Fruit fly (Drosophila melanogaster) whole organism, wandering third instar larva: ENCODE data around the gene sNPF.

Experiments used
- Abd-B ChIP-seq: fragments of >200 bp; optimal IDR thresholded peaks from 2 replicates; lab custom pipeline; 2017; ENCODE audit warnings: missing biosample characterization, missing genetic modification characterization
- CG9705 ChIP-seq: fragments of 200-800 bp; sonication (Bioruptor generic); optimal IDR thresholded peaks from 2 replicates; lab custom pipeline; 2018; ENCODE audit warnings: missing biosample characterization, mild to moderate bottlenecking, missing genetic modification characterization
- CrebA ChIP-seq: fragments of 200-800 bp; sonication (Bioruptor generic); optimal IDR thresholded peaks from 2 replicates; lab custom pipeline; 2016; ENCODE audit warnings: missing biosample characterization, mild to moderate bottlenecking, missing genetic modification characterization, borderline replicate concordance
- Dfd ChIP-seq: fragments of >200 bp; optimal IDR thresholded peaks from 2 replicates; lab custom pipeline; 2017; ENCODE audit warnings: missing biosample characterization, missing genetic modification characterization
- Dif ChIP-seq: fragments of 200-275, 200-300 bp; sonication (Bioruptor generic); optimal IDR thresholded peaks from 2 replicates; lab custom pipeline; 2018; ENCODE audit warnings: missing biosample characterization, missing genetic modification characterization; ENCODE audit not compliant: partially characterized antibody
- GATAd ChIP-seq: sonication (Bioruptor generic); optimal IDR thresholded peaks from 2 replicates; lab custom pipeline; 2016; ENCODE audit warnings: missing biosample characterization, missing genetic modification characterization
- HLH106 ChIP-seq: fragments of 200-800 bp; optimal IDR thresholded peaks from 3 replicates; lab custom pipeline; 2019; ENCODE audit warnings: missing biosample characterization, mild to moderate bottlenecking, missing genetic modification characterization, moderate library complexity
- Hr78 ChIP-seq: fragments of >200 bp; optimal IDR thresholded peaks from 2 replicates; lab custom pipeline; 2017; ENCODE audit warnings: missing biosample characterization, missing genetic modification characterization
- Jra ChIP-seq: sonication (Bioruptor generic); optimal IDR thresholded peaks from 2 replicates; lab custom pipeline; 2016; ENCODE audit warnings: missing biosample characterization, missing genetic modification characterization
- Myc ChIP-seq: fragments of >200 bp; optimal IDR thresholded peaks from 2 replicates; lab custom pipeline; 2017
- N ChIP-seq: fragments of >200 bp; optimal IDR thresholded peaks from 2 replicates; lab custom pipeline; 2018; ENCODE audit warnings: missing biosample characterization, missing external identifiers, missing genetic modification characterization
- OdsH ChIP-seq: fragments of 200-800 bp; sonication (Bioruptor generic); optimal IDR thresholded peaks from 2 replicates; lab custom pipeline; 2016; ENCODE audit warnings: missing biosample characterization, mild to moderate bottlenecking, missing genetic modification characterization
- Rel ChIP-seq, 2 experiments: fragments of 200-800 bp; sonication (Bioruptor generic) in 1 of 2; optimal IDR thresholded peaks; 2 replicates in 1 of 2; 3 replicates in 1 of 2; lab custom pipeline; 2016 to 2019; ENCODE audit warnings: mild to moderate bottlenecking in 2 of 2, missing biosample characterization in 2 of 2, missing genetic modification characterization in 2 of 2, moderate library complexity in 1 of 2
- Sp1 ChIP-seq: fragments of 200-800 bp; sonication (Bioruptor generic); optimal IDR thresholded peaks from 3 replicates; lab custom pipeline; 2019; ENCODE audit warnings: missing biosample characterization, mild to moderate bottlenecking, missing genetic modification characterization, moderate library complexity
- br ChIP-seq: fragments of 200-800 bp; sonication (Bioruptor generic); optimal IDR thresholded peaks from 2 replicates; lab custom pipeline; 2016; ENCODE audit warnings: missing biosample characterization, missing genetic modification characterization
- brk ChIP-seq: fragments of 200-800 bp; sonication (Bioruptor generic); optimal IDR thresholded peaks from 2 replicates; lab custom pipeline; 2016; ENCODE audit warnings: missing biosample characterization, mild to moderate bottlenecking, missing genetic modification characterization
- dmrt93B ChIP-seq: fragments of 200-800 bp; sonication (Bioruptor generic); optimal IDR thresholded peaks from 2 replicates; lab custom pipeline; 2018; ENCODE audit warnings: missing biosample characterization, mild to moderate bottlenecking, missing genetic modification characterization
- dsf ChIP-seq: sonication (Bioruptor generic); optimal IDR thresholded peaks from 2 replicates; lab custom pipeline; 2016; ENCODE audit warnings: missing biosample characterization, missing genetic modification characterization, borderline replicate concordance
- ey ChIP-seq: fragments of 200-800 bp; sonication (Bioruptor generic); optimal IDR thresholded peaks from 2 replicates; lab custom pipeline; 2016; ENCODE audit warnings: missing biosample characterization, missing genetic modification characterization
- fru ChIP-seq: fragments of 200-800 bp; sonication (Bioruptor generic); optimal IDR thresholded peaks from 3 replicates; lab custom pipeline; 2016; ENCODE audit warnings: missing biosample characterization, mild to moderate bottlenecking, missing genetic modification characterization
- h ChIP-seq: fragments of 200-800 bp; sonication (Bioruptor generic); optimal IDR thresholded peaks from 3 replicates; lab custom pipeline; 2016; ENCODE audit warnings: missing biosample characterization, mild to moderate bottlenecking, missing genetic modification characterization
- jim ChIP-seq: fragments of 175-275, 200-325 bp; sonication (Bioruptor generic); optimal IDR thresholded peaks from 2 replicates; lab custom pipeline; 2016; ENCODE audit warnings: missing biosample characterization, mild to moderate bottlenecking, missing genetic modification characterization
- lola ChIP-seq: fragments of >200 bp; optimal IDR thresholded peaks from 2 replicates; lab custom pipeline; 2017; ENCODE audit warnings: missing biosample characterization, missing genetic modification characterization
- rgr ChIP-seq: fragments of 200-800 bp; sonication (Bioruptor generic); optimal IDR thresholded peaks from 3 replicates; lab custom pipeline; 2016; ENCODE audit warnings: missing biosample characterization, mild to moderate bottlenecking, missing genetic modification characterization
- sage ChIP-seq: fragments of 200-800 bp; sonication (Bioruptor generic); optimal IDR thresholded peaks from 2 replicates; lab custom pipeline; 2016; ENCODE audit warnings: missing biosample characterization, mild to moderate bottlenecking, missing genetic modification characterization
- sv ChIP-seq: fragments of 200-800 bp; sonication (Bioruptor generic); optimal IDR thresholded peaks from 3 replicates; lab custom pipeline; 2016; ENCODE audit warnings: missing biosample characterization, missing genetic modification characterization
- tai ChIP-seq: sonication (Bioruptor generic); optimal IDR thresholded peaks from 2 replicates; lab custom pipeline; 2016; ENCODE audit warnings: missing biosample characterization, missing genetic modification characterization
- usp ChIP-seq: fragments of >200 bp; optimal IDR thresholded peaks from 2 replicates; lab custom pipeline; 2017; ENCODE audit warnings: missing biosample characterization, missing genetic modification characterization
- woc ChIP-seq: sonication (Bioruptor generic); optimal IDR thresholded peaks from 2 replicates; lab custom pipeline; 2016; ENCODE audit warnings: missing biosample characterization, mild to moderate bottlenecking, missing genetic modification characterization

Gene sNPF

dm6 chr2L:20005064-20005463 is 22.7 kb upstream of the sNPF start:
- no peak for TF ChIP-seq sage
- TF ChIP-seq dsf = no peak
- TF ChIP-seq h = no peak
- TF ChIP-seq usp = no peak
- TF ChIP-seq ey = no peak
- no peak for TF ChIP-seq Abd-B (GFP tag; lab: Kevin White, UChicago)
- no peak for TF ChIP-seq Rel (GFP tag; optimal IDR thresholded peaks at IDR 0.05; lab: Kevin White, UChicago)
- no peak for TF ChIP-seq Rel (tag; optimal IDR thresholded peaks at IDR 0.05; lab: Kevin White, UChicago)
- TF ChIP-seq br = no peak
- TF ChIP-seq fru (GFP tag; lab: Kevin White, UChicago) = no peak
- TF ChIP-seq CG9705 (GFP tag; lab: Kevin White, UChicago) = no peak
- no peak for TF ChIP-seq Sp1 (GFP tag; lab: Kevin White, UChicago)
- no peak for TF ChIP-seq tai (GFP tag; lab: Kevin White, UChicago)
- no peak for TF ChIP-seq HLH106 (tag; lab: Kevin White, UChicago)
- TF ChIP-seq jim (GFP tag; lab: Kevin White, UChicago) = no peak
- TF ChIP-seq brk (GFP tag; lab: Kevin White, UChicago) = no peak
- TF ChIP-seq dmrt93B = no peak
- TF ChIP-seq sv (GFP tag; lab: Kevin White, UChicago) = no peak
- TF ChIP-seq lola = no peak
- TF ChIP-seq CrebA (GFP tag; lab: Kevin White, UChicago) = no peak

dm6 chr2L:20016448-20016847 is 11.3 kb upstream of the sNPF start:
- TF ChIP-seq OdsH (GFP tag; lab: Kevin White, UChicago) = no peak
- TF ChIP-seq tai (GFP tag; lab: Kevin White, UChicago) = no peak
- TF ChIP-seq Dif (GFP tag; lab: Kevin White, UChicago) = no peak
- no peak for TF ChIP-seq Abd-B (GFP tag; lab: Kevin White, UChicago)
- no peak for TF ChIP-seq woc (GFP tag; lab: Kevin White, UChicago)
- TF ChIP-seq Jra (GFP tag; lab: Kevin White, UChicago) = no peak
- no peak for TF ChIP-seq ey
- no peak for TF ChIP-seq br
- TF ChIP-seq Myc (lab: Kevin White, UChicago) = no peak
- TF ChIP-seq Hr78 (GFP tag; lab: Kevin White, UChicago) = no peak

dm6 chr2L:20017055-20017454 is 10.7 kb upstream of the sNPF start, which contains the start of gene CG43861:
Gene CG43861, minus strand, starts transcription at chr2L:20017282.
- TF ChIP-seq Dif (GFP tag; lab: Kevin White, UChicago) (no peak), rgr (GFP tag; lab: Kevin White, UChicago) (peak; percentile 19), dmrt93B (no peak), ey (peak; percentile 3), N (GFP tag; lab: Kevin White, UChicago) (no peak), fru (GFP tag; lab: Kevin White, UChicago) (peak; percentile 29)

dm6 chr2L:20020091-20020490 is 7.6 kb upstream of the sNPF start:
- TF ChIP-seq Dfd (peak; percentile 92), Myc (lab: Kevin White, UChicago) (no peak)
- TF ChIP-seq, all 38 proteins: peak for 1

- TF ChIP-seq tai (GFP tag; lab: Kevin White, UChicago) = no peak
- no peak for TF ChIP-seq Abd-B (GFP tag; lab: Kevin White, UChicago)
- TF ChIP-seq GATAd = no peak
- TF ChIP-seq Dfd = no peak
- TF ChIP-seq CG9705 (GFP tag; lab: Kevin White, UChicago) = no peak
- TF ChIP-seq br = no peak
Observed at dm6 chr2L:20024333-20024732, 3.4 kb upstream of the sNPF start.

- no peak for TF ChIP-seq CG9705 (GFP tag; lab: Kevin White, UChicago)
- TF ChIP-seq N (GFP tag; lab: Kevin White, UChicago) = no peak
- TF ChIP-seq, all 38 proteins: peak for 0
Observed at dm6 chr2L:20025711-20026110, 2.0 kb upstream of the sNPF start, which contains the start of gene AANATL3. Gene AANATL3, minus strand, starts transcription at chr2L:20025811.
